Fruit fly (Drosophila melanogaster) whole organism, wandering third instar larva: ENCODE data around the gene ec.

Experiments used
- GATAd ChIP-seq: sonication (Bioruptor generic); optimal IDR thresholded peaks from 2 replicates; lab custom pipeline; 2016; ENCODE audit warnings: missing biosample characterization, missing genetic modification characterization
- Myc ChIP-seq: fragments of >200 bp; optimal IDR thresholded peaks from 2 replicates; lab custom pipeline; 2017
- N ChIP-seq: fragments of >200 bp; optimal IDR thresholded peaks from 2 replicates; lab custom pipeline; 2018; ENCODE audit warnings: missing biosample characterization, missing external identifiers, missing genetic modification characterization
- dmrt93B ChIP-seq: fragments of 200-800 bp; sonication (Bioruptor generic); optimal IDR thresholded peaks from 2 replicates; lab custom pipeline; 2018; ENCODE audit warnings: missing biosample characterization, mild to moderate bottlenecking, missing genetic modification characterization
- ey ChIP-seq: fragments of 200-800 bp; sonication (Bioruptor generic); optimal IDR thresholded peaks from 2 replicates; lab custom pipeline; 2016; ENCODE audit warnings: missing biosample characterization, missing genetic modification characterization
- fru ChIP-seq: fragments of 200-800 bp; sonication (Bioruptor generic); optimal IDR thresholded peaks from 3 replicates; lab custom pipeline; 2016; ENCODE audit warnings: missing biosample characterization, mild to moderate bottlenecking, missing genetic modification characterization
- h ChIP-seq: fragments of 200-800 bp; sonication (Bioruptor generic); optimal IDR thresholded peaks from 3 replicates; lab custom pipeline; 2016; ENCODE audit warnings: missing biosample characterization, mild to moderate bottlenecking, missing genetic modification characterization
- lola ChIP-seq: fragments of >200 bp; optimal IDR thresholded peaks from 2 replicates; lab custom pipeline; 2017; ENCODE audit warnings: missing biosample characterization, missing genetic modification characterization
- pan ChIP-seq: fragments of >200 bp; optimal IDR thresholded peaks from 2 replicates; lab custom pipeline; 2017
- psq ChIP-seq: fragments of 200-800 bp; sonication (Bioruptor generic); optimal IDR thresholded peaks from 3 replicates; lab custom pipeline; 2017; ENCODE audit warnings: missing biosample characterization, mild to moderate bottlenecking, missing genetic modification characterization, moderate library complexity
- sv ChIP-seq: fragments of 200-800 bp; sonication (Bioruptor generic); optimal IDR thresholded peaks from 3 replicates; lab custom pipeline; 2016; ENCODE audit warnings: missing biosample characterization, missing genetic modification characterization
- usp ChIP-seq: fragments of >200 bp; optimal IDR thresholded peaks from 2 replicates; lab custom pipeline; 2017; ENCODE audit warnings: missing biosample characterization, missing genetic modification characterization

- no peak for TF ChIP-seq usp (GFP tag; lab: Kevin White, UChicago)
- no peak for TF ChIP-seq psq (GFP tag; lab: Kevin White, UChicago)
- no peak for TF ChIP-seq lola (GFP tag; lab: Kevin White, UChicago)
- no peak for TF ChIP-seq GATAd (GFP tag; lab: Kevin White, UChicago)
- TF ChIP-seq h (GFP tag; lab: Kevin White, UChicago), result no peak
- TF ChIP-seq sv (GFP tag; lab: Kevin White, UChicago), result no peak
- no peak for TF ChIP-seq fru (GFP tag; lab: Kevin White, UChicago)
- no peak for TF ChIP-seq ey (GFP tag; lab: Kevin White, UChicago)
- TF ChIP-seq N (GFP tag; lab: Kevin White, UChicago), result no peak
- no peak for TF ChIP-seq pan
- no peak for TF ChIP-seq dmrt93B
- TF ChIP-seq Myc (lab: Kevin White, UChicago), result peak; percentile 65
Observed at dm6 chrX:3835764-3836342, 24.4 kb downstream of the ec start.
